Worm (Caenorhabditis elegans) whole organism, dauer: ENCODE data around the gene arcp-1.

Experiments used
- unc-62 ChIP-seq: sonication (generic microtip); optimal IDR thresholded peaks from 2 replicates; lab custom pipeline; 2017; ENCODE audit warnings: missing biosample characterization, missing genetic modification reagents, missing genetic modification characterization

The arcp-1 gene

ce11 chrIII:3699275-3699674 is 59.9 kb downstream of the arcp-1 start, which contains the start of gene cyn-9:
Gene cyn-9, minus strand, starts transcription at chrIII:3699640.
- no peak for TF ChIP-seq unc-62

- TF ChIP-seq unc-62 = no peak
Measured at ce11 chrIII:3698366-3698765, 60.8 kb downstream of the arcp-1 start.
